Worm (Caenorhabditis elegans) whole organism, L3 larva: ENCODE measurements around the gene F31E8.5.

Source experiments
- R02D3.7 ChIP-seq: fragments of 150-350 bp; optimal IDR thresholded peaks from 2 replicates; lab custom pipeline; 2014; ENCODE audit warnings: missing biosample characterization, missing genetic modification characterization
- ZK546.5 ChIP-seq: sonication (generic microtip); optimal IDR thresholded peaks from 2 replicates; lab custom pipeline; 2017; ENCODE audit warnings: missing biosample characterization, missing genetic modification characterization
- aly-2 ChIP-seq: fragments of 150-350 bp; optimal IDR thresholded peaks from 2 replicates; lab custom pipeline; 2014; ENCODE audit warnings: missing biosample characterization, missing genetic modification characterization
- ama-1 ChIP-seq: fragments of 150-350 bp; optimal IDR thresholded peaks from 2 replicates; lab custom pipeline; 2018
- ceh-16 ChIP-seq: sonication (generic microtip); optimal IDR thresholded peaks from 2 replicates; lab custom pipeline; 2017; ENCODE audit warnings: missing biosample characterization, missing genetic modification characterization
- ceh-28 ChIP-seq: fragments of 150-350 bp; optimal IDR thresholded peaks from 2 replicates; lab custom pipeline; 2014; ENCODE audit warnings: missing biosample characterization, missing genetic modification reagents, missing genetic modification characterization
- ceh-82 ChIP-seq: fragments of 150-350 bp; optimal IDR thresholded peaks from 2 replicates; lab custom pipeline; 2014; ENCODE audit warnings: missing biosample characterization, missing genetic modification characterization
- ceh-9 ChIP-seq: sonication (generic microtip); optimal IDR thresholded peaks from 2 replicates; lab custom pipeline; 2018; ENCODE audit warnings: missing biosample characterization, missing genetic modification characterization
- daf-12 ChIP-seq: fragments of 150-350 bp; optimal IDR thresholded peaks from 2 replicates; lab custom pipeline; 2014; ENCODE audit warnings: missing biosample characterization, missing genetic modification reagents, missing genetic modification characterization
- egl-27 ChIP-seq: sonication (generic microtip); optimal IDR thresholded peaks from 4 replicates; lab custom pipeline; 2017; ENCODE audit warnings: missing biosample characterization, missing genetic modification reagents, missing genetic modification characterization
- egl-5 ChIP-seq: fragments of 150-350 bp; optimal IDR thresholded peaks from 2 replicates; lab custom pipeline; 2017; ENCODE audit warnings: missing biosample characterization, missing genetic modification reagents, missing genetic modification characterization, inconsistent platforms
- elt-1 ChIP-seq: fragments of 150-350 bp; optimal IDR thresholded peaks from 2 replicates; lab custom pipeline; 2014; ENCODE audit warnings: missing biosample characterization, missing genetic modification characterization
- elt-2 ChIP-seq: sonication (generic microtip); optimal IDR thresholded peaks from 2 replicates; lab custom pipeline; 2016; ENCODE audit warnings: missing genetic modification reagents, mild to moderate bottlenecking, missing genetic modification characterization, missing compliant biosample characterization
- elt-3 ChIP-seq, 3 experiments: fragments of 150-350 bp in 1 of 3; sonication (generic microtip) in 2 of 3; optimal IDR thresholded peaks; 2 replicates in 2 of 3; 4 replicates in 1 of 3; lab custom pipeline; 2014 to 2017; ENCODE audit warnings: missing biosample characterization in 3 of 3, missing genetic modification characterization in 3 of 3
- eor-1 ChIP-seq, 2 experiments: fragments of 150-350 bp; optimal IDR thresholded peaks; 2 replicates each; lab custom pipeline; 2014 to 2018; ENCODE audit warnings: missing biosample characterization in 2 of 2, missing genetic modification characterization in 2 of 2
- fkh-10 ChIP-seq: sonication (generic microtip); optimal IDR thresholded peaks from 2 replicates; lab custom pipeline; 2017; ENCODE audit warnings: missing biosample characterization, missing genetic modification reagents, missing genetic modification characterization
- fkh-2 ChIP-seq: fragments of 150-350 bp; optimal IDR thresholded peaks from 2 replicates; lab custom pipeline; 2014; ENCODE audit warnings: missing biosample characterization, missing genetic modification reagents, missing genetic modification characterization
- fos-1 ChIP-seq: fragments of 150-350 bp; optimal IDR thresholded peaks from 2 replicates; lab custom pipeline; 2014; ENCODE audit warnings: missing biosample characterization, missing genetic modification characterization
- hmg-11 ChIP-seq: sonication (generic microtip); optimal IDR thresholded peaks from 2 replicates; lab custom pipeline; 2016; ENCODE audit warnings: missing genetic modification characterization, missing compliant biosample characterization
- jun-1 ChIP-seq: fragments of 150-350 bp; optimal IDR thresholded peaks from 2 replicates; lab custom pipeline; 2014; ENCODE audit warnings: missing biosample characterization, missing genetic modification reagents, missing genetic modification characterization
- lin-15B ChIP-seq: fragments of 150-350 bp; optimal IDR thresholded peaks from 2 replicates; lab custom pipeline; 2014; ENCODE audit warnings: missing biosample characterization, missing genetic modification characterization
- lin-39 ChIP-seq: fragments of 150-350 bp; optimal IDR thresholded peaks from 2 replicates; lab custom pipeline; 2018; ENCODE audit warnings: missing biosample characterization, missing genetic modification reagents, missing genetic modification characterization
- lsy-12 ChIP-seq: sonication (generic microtip); optimal IDR thresholded peaks from 2 replicates; lab custom pipeline; 2016; ENCODE audit warnings: mild to moderate bottlenecking, missing genetic modification characterization, missing compliant biosample characterization
- mdl-1 ChIP-seq: fragments of 150-350 bp; optimal IDR thresholded peaks from 2 replicates; lab custom pipeline; 2014; ENCODE audit warnings: missing biosample characterization, missing genetic modification characterization
- mml-1 ChIP-seq: fragments of 150-350 bp; sonication (generic microtip); optimal IDR thresholded peaks from 3 replicates; lab custom pipeline; 2014; ENCODE audit warnings: missing biosample characterization, missing genetic modification characterization
- nfya-1 ChIP-seq: sonication (generic microtip); optimal IDR thresholded peaks from 2 replicates; lab custom pipeline; 2017; ENCODE audit warnings: missing genetic modification characterization, mild to moderate bottlenecking, missing compliant biosample characterization, antibody characterized with exemption, moderate library complexity; ENCODE audit not compliant: insufficient read depth
- nhr-11 ChIP-seq: fragments of 150-350 bp; optimal IDR thresholded peaks from 2 replicates; lab custom pipeline; 2014; ENCODE audit warnings: missing biosample characterization, missing genetic modification characterization
- nhr-12 ChIP-seq: fragments of 150-350 bp; optimal IDR thresholded peaks from 2 replicates; lab custom pipeline; 2014; ENCODE audit warnings: missing biosample characterization, missing genetic modification characterization
- nhr-23 ChIP-seq: fragments of 150-350 bp; optimal IDR thresholded peaks from 2 replicates; lab custom pipeline; 2014; ENCODE audit warnings: missing biosample characterization, missing genetic modification reagents, missing genetic modification characterization
- nhr-237 ChIP-seq: fragments of 150-350 bp; optimal IDR thresholded peaks from 2 replicates; lab custom pipeline; 2014; ENCODE audit warnings: missing biosample characterization, missing genetic modification characterization
- nhr-25 ChIP-seq: sonication (generic microtip); optimal IDR thresholded peaks from 2 replicates; lab custom pipeline; 2017; ENCODE audit warnings: missing biosample characterization, missing genetic modification characterization
- nhr-28 ChIP-seq: fragments of 150-350 bp; optimal IDR thresholded peaks from 2 replicates; lab custom pipeline; 2014; ENCODE audit warnings: missing biosample characterization, missing genetic modification characterization
- nhr-43 ChIP-seq: sonication (generic microtip); optimal IDR thresholded peaks from 2 replicates; lab custom pipeline; 2016; ENCODE audit warnings: mild to moderate bottlenecking, missing genetic modification characterization, missing compliant biosample characterization; ENCODE audit not compliant: poor library complexity, severe bottlenecking
- nhr-67 ChIP-seq: fragments of 150-350 bp; optimal IDR thresholded peaks from 2 replicates; lab custom pipeline; 2014; ENCODE audit warnings: missing biosample characterization, missing genetic modification characterization
- nhr-76 ChIP-seq: fragments of 150-350 bp; sonication (generic microtip); optimal IDR thresholded peaks from 5 replicates; lab custom pipeline; 2014; ENCODE audit warnings: missing biosample characterization, missing genetic modification characterization
- nhr-77 ChIP-seq: fragments of 150-350 bp; optimal IDR thresholded peaks from 2 replicates; lab custom pipeline; 2014; ENCODE audit warnings: missing biosample characterization, missing genetic modification characterization
- pha-4 ChIP-seq: fragments of 150-350 bp; optimal IDR thresholded peaks from 2 replicates; lab custom pipeline; 2014; ENCODE audit warnings: missing biosample characterization, missing genetic modification reagents, missing genetic modification characterization
- pqm-1 ChIP-seq: fragments of 150-350 bp; optimal IDR thresholded peaks from 2 replicates; lab custom pipeline; 2017; ENCODE audit warnings: missing biosample characterization, missing genetic modification characterization, inconsistent platforms
- sea-2 ChIP-seq: fragments of 150-350 bp; sonication (generic microtip); optimal IDR thresholded peaks from 4 replicates; lab custom pipeline; 2014; ENCODE audit warnings: missing biosample characterization, missing genetic modification reagents, missing genetic modification characterization
- skn-1 ChIP-seq: fragments of 150-350 bp; optimal IDR thresholded peaks from 2 replicates; lab custom pipeline; 2014; ENCODE audit warnings: missing biosample characterization, missing genetic modification characterization
- snpc-4 ChIP-seq: fragments of 150-350 bp; optimal IDR thresholded peaks from 2 replicates; lab custom pipeline; 2014; ENCODE audit warnings: missing biosample characterization, missing genetic modification characterization
- tbx-2 ChIP-seq: sonication (generic microtip); optimal IDR thresholded peaks from 2 replicates; lab custom pipeline; 2016; ENCODE audit warnings: mild to moderate bottlenecking, missing genetic modification characterization, missing compliant biosample characterization
- unc-39 ChIP-seq: sonication (generic microtip); optimal IDR thresholded peaks from 4 replicates; lab custom pipeline; 2017; ENCODE audit warnings: missing biosample characterization, missing genetic modification characterization
- unc-62 ChIP-seq: fragments of 150-350 bp; sonication (generic microtip); optimal IDR thresholded peaks from 4 replicates; lab custom pipeline; 2014; ENCODE audit warnings: missing biosample characterization, missing genetic modification reagents, missing genetic modification characterization
- zag-1 ChIP-seq: fragments of 150-350 bp; optimal IDR thresholded peaks from 2 replicates; lab custom pipeline; 2014; ENCODE audit warnings: missing biosample characterization, missing genetic modification characterization
- ztf-11 ChIP-seq: fragments of 150-350 bp; optimal IDR thresholded peaks from 2 replicates; lab custom pipeline; 2014; ENCODE audit warnings: missing biosample characterization, missing genetic modification characterization
- ztf-4 ChIP-seq: fragments of 150-350 bp; optimal IDR thresholded peaks from 2 replicates; lab custom pipeline; 2014; ENCODE audit warnings: missing biosample characterization, missing genetic modification characterization

Gene F31E8.5

ce11 chrII:6801262-6801661 is 5.8 kb downstream of the F31E8.5 start:
- no peak for TF ChIP-seq ztf-11
- TF ChIP-seq nhr-77 (tag; lab: Kevin White, UChicago): no peak
- TF ChIP-seq nhr-25 (tag; lab: Kevin White, UChicago): no peak
- no peak for TF ChIP-seq mdl-1 (tag; lab: Kevin White, UChicago)
- no peak for TF ChIP-seq tbx-2 (tag; lab: Kevin White, UChicago)
- TF ChIP-seq skn-1: no peak
- no peak for TF ChIP-seq pqm-1 (tag; lab: Kevin White, UChicago)
- TF ChIP-seq nhr-28 (tag; lab: Kevin White, UChicago): no peak
- TF ChIP-seq, all 47 proteins: peak for 0

- TF ChIP-seq pqm-1 (tag; lab: Kevin White, UChicago) (peak; percentile 69), ztf-11 (no peak), fkh-10 (GFP tag; lab: Kevin White, UChicago) (no peak), lsy-12 (no peak), nhr-43 (no peak), ztf-4 (no peak), ceh-9 (tag; lab: Kevin White, UChicago) (no peak), nhr-77 (tag; lab: Kevin White, UChicago) (no peak), aly-2 (tag; lab: Kevin White, UChicago) (no peak), sea-2 (GFP tag; lab: Kevin White, UChicago) (no peak), lin-15B (tag; lab: Kevin White, UChicago) (peak; percentile 3), ZK546.5 (tag; lab: Kevin White, UChicago) (no peak), lin-39 (tag; lab: Kevin White, UChicago) (no peak), egl-27 (tag; lab: Kevin White, UChicago) (no peak), nhr-237 (tag; lab: Kevin White, UChicago) (no peak), ceh-28 (tag; lab: Kevin White, UChicago) (no peak), nhr-28 (tag; lab: Kevin White, UChicago) (no peak), nhr-23 (tag; lab: Kevin White, UChicago) (no peak), unc-62 (GFP tag; lab: Kevin White, UChicago) (no peak), ceh-82 (no peak), elt-1 (tag; lab: Kevin White, UChicago) (no peak), jun-1 (tag; lab: Kevin White, UChicago) (no peak), ama-1 (no peak), daf-12 (no peak), eor-1 (tag; optimal IDR thresholded peaks at IDR 0.05; lab: Kevin White, UChicago) (no peak), elt-2 (tag; lab: Kevin White, UChicago) (peak; percentile 73), nfya-1 (peak; percentile 4), nhr-67 (tag; lab: Kevin White, UChicago) (no peak), skn-1 (no peak), mml-1 (tag; lab: Kevin White, UChicago) (no peak), nhr-11 (tag; lab: Kevin White, UChicago) (no peak), zag-1 (tag; lab: Kevin White, UChicago) (no peak), mdl-1 (tag; lab: Kevin White, UChicago) (no peak), tbx-2 (tag; lab: Kevin White, UChicago) (no peak), unc-39 (no peak), hmg-11 (peak; percentile 46), fkh-2 (no peak), pha-4 (peak; percentile 68), snpc-4 (tag; lab: Kevin White, UChicago) (no peak), nhr-25 (tag; lab: Kevin White, UChicago) (no peak), nhr-12 (tag; lab: Kevin White, UChicago) (no peak), elt-3 (tag; optimal IDR thresholded peaks at IDR 0.05; lab: Kevin White, UChicago) (no peak), fos-1 (no peak), ceh-16 (tag; lab: Kevin White, UChicago) (no peak), egl-5 (tag; lab: Kevin White, UChicago) (peak; percentile 10), R02D3.7 (tag; lab: Kevin White, UChicago) (peak; percentile 43), nhr-76 (tag; lab: Kevin White, UChicago) (no peak)
Measured at ce11 chrII:6800104-6800711, 6.9 kb downstream of the F31E8.5 start, which contains the start of gene F31E8.4. Gene F31E8.4, minus strand, starts transcription at chrII:6800154.
